Fruit fly (Drosophila melanogaster): ENCODE results near the gene Neurl4.
A peak's percentile ranks its signal among the peaks of the same experiment; 100 is the strongest.

- TF ChIP-seq CG8478 (optimal IDR thresholded peaks at IDR 0.05) = no peak
- peak; percentile 41 to 49 for TF ChIP-seq CTCF (optimal IDR thresholded peaks at IDR 0.05)
These were observed 21.0 kb downstream of the Neurl4 start, which contains the start of gene Ptip for dm6 chr3L:14028485-14029384.

Data from S2 (cell line).